Worm (Caenorhabditis elegans) whole organism, L1 larva: ENCODE measurements around the gene set-9.

ENCODE experiments used
- C16A3.4 ChIP-seq: fragments of 150-350 bp; optimal IDR thresholded peaks from 2 replicates; lab custom pipeline; 2014; ENCODE audit warnings: missing biosample characterization, missing genetic modification characterization
- C34B4.2 ChIP-seq: sonication (generic microtip); optimal IDR thresholded peaks from 2 replicates; lab custom pipeline; 2017; ENCODE audit warnings: mild to moderate bottlenecking, missing genetic modification characterization, missing compliant biosample characterization
- F16B12.6 ChIP-seq: fragments of 150-350 bp; optimal IDR thresholded peaks from 2 replicates; lab custom pipeline; 2014; ENCODE audit warnings: missing biosample characterization, missing genetic modification characterization
- Y116A8C.19 ChIP-seq: sonication (generic microtip); optimal IDR thresholded peaks from 2 replicates; lab custom pipeline; 2016; ENCODE audit warnings: missing compliant biosample characterization, missing genetic modification characterization, borderline replicate concordance
- aha-1 ChIP-seq: fragments of 150-350 bp; optimal IDR thresholded peaks from 2 replicates; lab custom pipeline; 2014; ENCODE audit warnings: missing biosample characterization, missing genetic modification characterization
- alr-1 ChIP-seq: fragments of 200-800 bp; sonication (Bioruptor generic); optimal IDR thresholded peaks from 2 replicates; lab custom pipeline; 2018; ENCODE audit warnings: borderline replicate concordance, mild to moderate bottlenecking, missing genetic modification characterization, missing compliant biosample characterization
- ceh-8 ChIP-seq: fragments of 200-800 bp; sonication (Bioruptor generic); optimal IDR thresholded peaks from 2 replicates; lab custom pipeline; 2018; ENCODE audit warnings: mild to moderate bottlenecking, missing genetic modification characterization, moderate library complexity, missing compliant biosample characterization
- ceh-88 ChIP-seq: fragments of 200-800 bp; sonication (Bioruptor generic); IDR thresholded peaks from 2 replicates; pipeline ENCODE4 v1.3.6; 2022; ENCODE audit warnings: missing genetic modification characterization, missing compliant biosample characterization
- ceh-90 ChIP-seq: sonication (generic microtip); optimal IDR thresholded peaks from 2 replicates; lab custom pipeline; 2016; ENCODE audit warnings: missing genetic modification characterization, missing compliant biosample characterization
- ces-1 ChIP-seq: fragments of 150-350 bp; optimal IDR thresholded peaks from 2 replicates; lab custom pipeline; 2014; ENCODE audit warnings: missing biosample characterization, missing genetic modification reagents, missing genetic modification characterization
- dpl-1 ChIP-seq, 3 experiments: fragments of 150-350 bp in 2 of 3; sonication (generic microtip) in 1 of 3; optimal IDR thresholded peaks; 2 replicates each; lab custom pipeline; 2014 to 2017; ENCODE audit warnings: missing biosample characterization in 3 of 3, missing genetic modification characterization in 3 of 3, missing genetic modification reagents in 3 of 3
- dsc-1 ChIP-seq: sonication (generic microtip); optimal IDR thresholded peaks from 2 replicates; lab custom pipeline; 2016; ENCODE audit warnings: mild to moderate bottlenecking, missing genetic modification characterization, missing compliant biosample characterization
- elt-2 ChIP-seq: sonication (generic microtip); optimal IDR thresholded peaks from 2 replicates; lab custom pipeline; 2016; ENCODE audit warnings: missing genetic modification characterization, mild to moderate bottlenecking, inconsistent platforms, missing compliant biosample characterization, missing genetic modification reagents
- fkh-4 ChIP-seq: sonication (generic microtip); optimal IDR thresholded peaks from 2 replicates; lab custom pipeline; 2016; ENCODE audit warnings: missing compliant biosample characterization, missing genetic modification characterization, borderline replicate concordance
- fkh-8 ChIP-seq: sonication (generic microtip); optimal IDR thresholded peaks from 2 replicates; lab custom pipeline; 2016; ENCODE audit warnings: mild to moderate bottlenecking, missing genetic modification characterization, missing compliant biosample characterization
- fos-1 ChIP-seq: fragments of 150-350 bp; optimal IDR thresholded peaks from 2 replicates; lab custom pipeline; 2014; ENCODE audit warnings: missing biosample characterization, missing genetic modification characterization
- grh-1 ChIP-seq: fragments of 200-800 bp; sonication (Bioruptor generic); IDR thresholded peaks from 2 replicates; pipeline ENCODE4 v1.3.6; 2022; ENCODE audit warnings: missing genetic modification reagents, missing genetic modification characterization, missing compliant biosample characterization
- hlh-17 ChIP-seq: fragments of 200-800 bp; sonication (Bioruptor generic); optimal IDR thresholded peaks from 2 replicates; lab custom pipeline; 2018; ENCODE audit warnings: missing genetic modification characterization, mild to moderate bottlenecking, missing compliant biosample characterization, moderate library complexity, borderline replicate concordance
- hpl-2 ChIP-seq: fragments of 150-350 bp; optimal IDR thresholded peaks from 2 replicates; lab custom pipeline; 2014; ENCODE audit warnings: missing biosample characterization, missing genetic modification reagents, missing genetic modification characterization
- irx-1 ChIP-seq: sonication (generic microtip); optimal IDR thresholded peaks from 2 replicates; lab custom pipeline; 2016; ENCODE audit warnings: missing genetic modification characterization, missing compliant biosample characterization
- jun-1 ChIP-seq: fragments of 150-350 bp; optimal IDR thresholded peaks from 2 replicates; lab custom pipeline; 2014; ENCODE audit warnings: missing biosample characterization, missing genetic modification reagents, missing genetic modification characterization
- lin-35 ChIP-seq, 2 experiments: fragments of 150-350 bp; optimal IDR thresholded peaks; 2 replicates each; lab custom pipeline; 2014; ENCODE audit warnings: missing biosample characterization in 2 of 2, missing genetic modification characterization in 2 of 2, missing genetic modification reagents in 2 of 2
- lir-3 ChIP-seq: sonication (generic microtip); optimal IDR thresholded peaks from 2 replicates; lab custom pipeline; 2016; ENCODE audit warnings: mild to moderate bottlenecking, missing genetic modification characterization, moderate library complexity, missing compliant biosample characterization; ENCODE audit not compliant: poor library complexity
- lsy-2 ChIP-seq, 2 experiments: fragments of 150-350 bp; optimal IDR thresholded peaks; 2 replicates each; lab custom pipeline; 2014; ENCODE audit warnings: missing biosample characterization in 2 of 2, missing genetic modification characterization in 2 of 2
- mdl-1 ChIP-seq, 2 experiments: fragments of 150-350 bp; optimal IDR thresholded peaks; 2 replicates each; lab custom pipeline; 2014 to 2017; ENCODE audit warnings: missing biosample characterization in 2 of 2, missing genetic modification characterization in 2 of 2, inconsistent platforms in 1 of 2
- mef-2 ChIP-seq: fragments of 150-350 bp; optimal IDR thresholded peaks from 2 replicates; lab custom pipeline; 2014; ENCODE audit warnings: missing biosample characterization, missing genetic modification characterization
- mep-1 ChIP-seq: fragments of 150-350 bp; optimal IDR thresholded peaks from 2 replicates; lab custom pipeline; 2014; ENCODE audit warnings: missing biosample characterization, missing genetic modification characterization
- nhr-11 ChIP-seq: fragments of 150-350 bp; optimal IDR thresholded peaks from 2 replicates; lab custom pipeline; 2014; ENCODE audit warnings: missing biosample characterization, missing genetic modification characterization
- nhr-19 ChIP-seq: fragments of 200-800 bp; sonication (Bioruptor generic); conservative IDR thresholded peaks from 2 replicates; pipeline ENCODE4 v1.3.6; 2022; ENCODE audit warnings: missing genetic modification characterization, missing compliant biosample characterization
- nhr-237 ChIP-seq: fragments of 150-350 bp; optimal IDR thresholded peaks from 2 replicates; lab custom pipeline; 2014; ENCODE audit warnings: missing biosample characterization, missing genetic modification characterization
- nhr-28 ChIP-seq: fragments of 150-350 bp; optimal IDR thresholded peaks from 2 replicates; lab custom pipeline; 2014; ENCODE audit warnings: missing biosample characterization, missing genetic modification characterization
- nhr-47 ChIP-seq: sonication (generic microtip); optimal IDR thresholded peaks from 2 replicates; lab custom pipeline; 2016; ENCODE audit warnings: mild to moderate bottlenecking, missing genetic modification characterization, moderate library complexity, missing compliant biosample characterization
- nhr-76 ChIP-seq: sonication (generic microtip); optimal IDR thresholded peaks from 2 replicates; lab custom pipeline; 2017; ENCODE audit warnings: missing biosample characterization, missing genetic modification characterization
- nhr-77 ChIP-seq: fragments of 150-350 bp; optimal IDR thresholded peaks from 2 replicates; lab custom pipeline; 2014; ENCODE audit warnings: missing biosample characterization, missing genetic modification characterization
- nhr-85 ChIP-seq: sonication (generic microtip); peaks from one replicate; lab custom pipeline; 2016; ENCODE audit warnings: missing genetic modification characterization, inconsistent platforms, missing compliant biosample characterization
- nhr-90 ChIP-seq: sonication (generic microtip); optimal IDR thresholded peaks from 2 replicates; lab custom pipeline; 2016; ENCODE audit warnings: mild to moderate bottlenecking, missing genetic modification characterization, missing compliant biosample characterization; ENCODE audit not compliant: poor library complexity
- pag-3 ChIP-seq: sonication (generic microtip); optimal IDR thresholded peaks from 2 replicates; lab custom pipeline; 2017; ENCODE audit warnings: missing genetic modification characterization, mild to moderate bottlenecking, missing compliant biosample characterization, antibody characterized with exemption, borderline replicate concordance; ENCODE audit not compliant: insufficient read depth
- pax-3 ChIP-seq: fragments of 200-800 bp; sonication (Bioruptor generic); optimal IDR thresholded peaks from 2 replicates; lab custom pipeline; 2018; ENCODE audit warnings: mild to moderate bottlenecking, missing genetic modification characterization, moderate library complexity, missing compliant biosample characterization
- rnt-1 ChIP-seq: sonication (generic microtip); optimal IDR thresholded peaks from 2 replicates; lab custom pipeline; 2016; ENCODE audit warnings: mild to moderate bottlenecking, missing genetic modification characterization, moderate library complexity, missing compliant biosample characterization
- skn-1 ChIP-seq: fragments of 150-350 bp; optimal IDR thresholded peaks from 2 replicates; lab custom pipeline; 2014; ENCODE audit warnings: missing biosample characterization, missing genetic modification characterization
- snu-23 ChIP-seq: sonication (generic microtip); optimal IDR thresholded peaks from 2 replicates; lab custom pipeline; 2016; ENCODE audit warnings: missing genetic modification characterization, missing compliant biosample characterization
- sup-37 ChIP-seq: fragments of 200-800 bp; sonication (Bioruptor generic); optimal IDR thresholded peaks from 2 replicates; lab custom pipeline; 2018; ENCODE audit warnings: mild to moderate bottlenecking, missing genetic modification characterization, missing compliant biosample characterization
- swsn-7 ChIP-seq: sonication (generic microtip); optimal IDR thresholded peaks from 2 replicates; lab custom pipeline; 2016; ENCODE audit warnings: missing genetic modification characterization, missing compliant biosample characterization
- tlp-1 ChIP-seq: fragments of 150-350 bp; optimal IDR thresholded peaks from 2 replicates; lab custom pipeline; 2014; ENCODE audit warnings: missing biosample characterization, missing genetic modification characterization
- vab-15 ChIP-seq: sonication (generic microtip); optimal IDR thresholded peaks from 2 replicates; lab custom pipeline; 2017; ENCODE audit warnings: missing genotype, mild to moderate bottlenecking, missing genetic modification characterization, missing compliant biosample characterization
- xbp-1 ChIP-seq: sonication (generic microtip); optimal IDR thresholded peaks from 2 replicates; lab custom pipeline; 2016; ENCODE audit warnings: missing genetic modification characterization, missing compliant biosample characterization
- zag-1 ChIP-seq: fragments of 150-350 bp; optimal IDR thresholded peaks from 2 replicates; lab custom pipeline; 2014; ENCODE audit warnings: missing biosample characterization, missing genetic modification characterization
- zip-4 ChIP-seq: fragments of 200-800 bp; sonication (Bioruptor generic); optimal IDR thresholded peaks from 2 replicates; lab custom pipeline; 2018; ENCODE audit warnings: mild to moderate bottlenecking, missing genetic modification characterization, moderate library complexity, missing compliant biosample characterization
- ztf-4 ChIP-seq: fragments of 150-350 bp; optimal IDR thresholded peaks from 2 replicates; lab custom pipeline; 2014; ENCODE audit warnings: missing biosample characterization, missing genetic modification characterization

set-9 gene

ce11 chrIV:4270925-4271324 is 36.8 kb upstream of the set-9 start, which contains the start of gene F36A4.2:
F36A4.2 (plus strand) TSS chrIV:4271225.
- TF ChIP-seq hlh-17 (GFP tag; lab: Kevin White, UChicago) (no peak), nhr-90 (tag; lab: Kevin White, UChicago) (no peak), tlp-1 (tag; lab: Kevin White, UChicago) (no peak), nhr-28 (tag; lab: Kevin White, UChicago) (no peak), mef-2 (tag; lab: Kevin White, UChicago) (no peak), elt-2 (tag; lab: Kevin White, UChicago) (no peak), ceh-90 (tag; lab: Kevin White, UChicago) (no peak), F16B12.6 (tag; lab: Kevin White, UChicago) (no peak), vab-15 (tag; lab: Kevin White, UChicago) (no peak), lsy-2 (tag; optimal IDR thresholded peaks at IDR 0.05; lab: Kevin White, UChicago) (no peak), sup-37 (no peak), dpl-1 (GFP tag; optimal IDR thresholded peaks at IDR 0.05; lab: Kevin White, UChicago) (no peak)
- TF ChIP-seq, all 84 proteins: peak for 0

- TF ChIP-seq fos-1 (no peak), lsy-2 (tag; optimal IDR thresholded peaks at IDR 0.05; lab: Kevin White, UChicago) (no peak), nhr-85 (tag; lab: Kevin White, UChicago) (peak; percentile 31)
Observed at ce11 chrIV:4272167-4272566, 35.5 kb upstream of the set-9 start, which contains the start of gene F36A4.1. F36A4.1 (plus strand) TSS chrIV:4272467.

ce11 chrIV:4277694-4278093 is 30.0 kb upstream of the set-9 start, which contains the start of gene nhr-78:
nhr-78 (minus strand) TSS chrIV:4277875.
- no peak for TF ChIP-seq ceh-8 (GFP tag; lab: Kevin White, UChicago)
- peak; percentile 18 to 23 for TF ChIP-seq lin-35 (GFP tag; optimal IDR thresholded peaks at IDR 0.05; lab: Kevin White, UChicago)
- TF ChIP-seq fkh-8 (tag; lab: Kevin White, UChicago): no peak
- no peak for TF ChIP-seq ceh-88 (GFP tag; lab: Robert Waterston, UW)
- no peak for TF ChIP-seq jun-1 (tag; lab: Kevin White, UChicago)
- no peak for TF ChIP-seq nhr-11 (tag; lab: Kevin White, UChicago)
- TF ChIP-seq hpl-2 (GFP tag; lab: Kevin White, UChicago): no peak
- peak; percentile 29 for TF ChIP-seq dsc-1 (tag; lab: Kevin White, UChicago)
- no peak for TF ChIP-seq Y116A8C.19
- TF ChIP-seq ztf-4 (tag; lab: Kevin White, UChicago): no peak
- TF ChIP-seq irx-1 (tag; lab: Kevin White, UChicago): no peak
- TF ChIP-seq pax-3 (tag; lab: Kevin White, UChicago): no peak
- TF ChIP-seq snu-23: no peak
- no peak for TF ChIP-seq fkh-4 (tag; lab: Kevin White, UChicago)
- no peak for TF ChIP-seq skn-1 (tag; lab: Kevin White, UChicago)
- no peak for TF ChIP-seq zag-1 (tag; lab: Kevin White, UChicago)
- no peak for TF ChIP-seq mep-1 (tag; lab: Kevin White, UChicago)
- no peak for TF ChIP-seq mdl-1 (tag; optimal IDR thresholded peaks at IDR 0.05; lab: Kevin White, UChicago)
- TF ChIP-seq ces-1 (GFP tag; lab: Kevin White, UChicago): no peak
- no peak for TF ChIP-seq lir-3 (tag; lab: Kevin White, UChicago)
- no peak for TF ChIP-seq grh-1
- TF ChIP-seq aha-1 (tag; lab: Kevin White, UChicago): no peak
- TF ChIP-seq rnt-1 (tag; lab: Kevin White, UChicago): peak; percentile 67
- no peak for TF ChIP-seq nhr-47 (tag; lab: Kevin White, UChicago)
- TF ChIP-seq nhr-19 (GFP tag; lab: Robert Waterston, UW): 0 out of 2 replicates have a peak, but pooled peaks have one; percentile 21
- TF ChIP-seq nhr-237: no peak
- TF ChIP-seq C16A3.4 (tag; lab: Kevin White, UChicago): no peak
- no peak for TF ChIP-seq zip-4
- TF ChIP-seq F16B12.6 (tag; lab: Kevin White, UChicago): peak; percentile 19
- TF ChIP-seq xbp-1: peak; percentile 27
- no peak for TF ChIP-seq C34B4.2 (tag; lab: Kevin White, UChicago)
- TF ChIP-seq pag-3 (tag; lab: Kevin White, UChicago): no peak
- TF ChIP-seq lsy-2 (tag; optimal IDR thresholded peaks at IDR 0.05; lab: Kevin White, UChicago): peak; percentile 31 to 45
- no peak for TF ChIP-seq nhr-77 (tag; lab: Kevin White, UChicago)
- peak; percentile 44 for TF ChIP-seq swsn-7 (tag; lab: Kevin White, UChicago)
- TF ChIP-seq alr-1: no peak
- no peak for TF ChIP-seq nhr-76 (tag; lab: Kevin White, UChicago)
